Worm (Caenorhabditis elegans) whole organism, L4 larva: ENCODE measurements around the gene T26H10.2.

Experiments
- R02D3.7 ChIP-seq: fragments of 150-350 bp; sonication (generic microtip); optimal IDR thresholded peaks from 3 replicates; lab custom pipeline; 2014; ENCODE audit warnings: missing biosample characterization, missing genetic modification characterization
- T26A8.4 ChIP-seq: fragments of 200-800 bp; sonication (Bioruptor generic); IDR thresholded peaks from 2 replicates; pipeline ENCODE4 v1.3.6; 2022; ENCODE audit warnings: missing genetic modification characterization, missing compliant biosample characterization
- Y5F2A.4 ChIP-seq: fragments of 200-800 bp; sonication (Bioruptor generic); optimal IDR thresholded peaks from 2 replicates; lab custom pipeline; 2018; ENCODE audit warnings: mild to moderate bottlenecking, missing genetic modification characterization, missing compliant biosample characterization
- Y75B8A.6 ChIP-seq: fragments of 200-800 bp; sonication (Bioruptor generic); IDR thresholded peaks from 2 replicates; pipeline ENCODE4 v1.3.6; 2022; ENCODE audit warnings: missing genetic modification reagents, missing genetic modification characterization, missing compliant biosample characterization
- ZK546.5 ChIP-seq, 2 experiments: sonication (generic microtip); optimal IDR thresholded peaks; 2 replicates each; lab custom pipeline; 2017; ENCODE audit warnings: missing biosample characterization in 2 of 2, missing genetic modification characterization in 2 of 2
- aha-1 ChIP-seq: fragments of 150-350 bp; peaks from one replicate; lab custom pipeline; 2014; ENCODE audit warnings: missing biosample characterization, missing genetic modification characterization
- aly-2 ChIP-seq: sonication (generic microtip); optimal IDR thresholded peaks from 2 replicates; lab custom pipeline; 2018; ENCODE audit warnings: missing biosample characterization, missing genetic modification characterization
- ama-1 ChIP-seq: fragments of 150-350 bp; optimal IDR thresholded peaks from 2 replicates; lab custom pipeline; 2014; ENCODE audit warnings: inconsistent platforms, mixed read lengths
- ceh-32 ChIP-seq: sonication (generic microtip); optimal IDR thresholded peaks from 2 replicates; lab custom pipeline; 2016; ENCODE audit warnings: mild to moderate bottlenecking, missing genetic modification characterization, missing compliant biosample characterization; ENCODE audit not compliant: poor library complexity
- ceh-44 ChIP-seq: fragments of 200-800 bp; sonication (Bioruptor generic); IDR thresholded peaks from 2 replicates; pipeline ENCODE4 v1.3.6; 2022; ENCODE audit warnings: missing genetic modification reagents, missing genetic modification characterization, missing compliant biosample characterization
- cey-2 ChIP-seq: sonication (generic microtip); optimal IDR thresholded peaks from 3 replicates; lab custom pipeline; 2017; ENCODE audit warnings: missing genetic modification characterization, mild to moderate bottlenecking, missing compliant biosample characterization, antibody characterized with exemption, borderline replicate concordance; ENCODE audit not compliant: insufficient read depth
- ctbp-1 ChIP-seq: fragments of 200-800 bp; sonication (Bioruptor generic); IDR thresholded peaks from 2 replicates; pipeline ENCODE4 v1.3.6; 2022; ENCODE audit warnings: missing genetic modification reagents, missing genetic modification characterization, missing compliant biosample characterization
- daf-12 ChIP-seq: fragments of 150-350 bp; optimal IDR thresholded peaks from 2 replicates; lab custom pipeline; 2014; ENCODE audit warnings: missing biosample characterization, missing genetic modification reagents, missing genetic modification characterization
- daf-16 ChIP-seq, 3 experiments: sonication (generic microtip); optimal IDR thresholded peaks; 2 replicates each; lab custom pipeline; 2016 to 2017; ENCODE audit warnings: missing genetic modification characterization in 3 of 3, missing genetic modification reagents in 3 of 3, mild to moderate bottlenecking in 2 of 3, missing compliant biosample characterization in 2 of 3, missing biosample characterization in 1 of 3, moderate library complexity in 1 of 3
- dmd-6 ChIP-seq: fragments of 200-800 bp; sonication (Bioruptor generic); IDR thresholded peaks from 2 replicates; pipeline ENCODE4 v1.3.6; 2022; ENCODE audit warnings: missing genetic modification reagents, missing genetic modification characterization, missing compliant biosample characterization
- dmd-8 ChIP-seq: fragments of 200-800 bp; sonication (Bioruptor generic); IDR thresholded peaks from 2 replicates; pipeline ENCODE4 v1.3.6; 2022; ENCODE audit warnings: missing genetic modification characterization, missing compliant biosample characterization
- dmd-9 ChIP-seq: fragments of 200-800 bp; sonication (Bioruptor generic); IDR thresholded peaks from 2 replicates; pipeline ENCODE4 v1.3.6; 2022; ENCODE audit warnings: missing genetic modification reagents, missing genetic modification characterization, missing compliant biosample characterization
- dpl-1 ChIP-seq: fragments of 150-350 bp; optimal IDR thresholded peaks from 2 replicates; lab custom pipeline; 2014; ENCODE audit warnings: missing biosample characterization, missing genetic modification reagents, missing genetic modification characterization
- dve-1 ChIP-seq: sonication (generic microtip); optimal IDR thresholded peaks from 2 replicates; lab custom pipeline; 2017; ENCODE audit warnings: antibody characterized with exemption, mild to moderate bottlenecking, missing genetic modification characterization, missing compliant biosample characterization; ENCODE audit not compliant: insufficient read depth
- fkh-10 ChIP-seq: fragments of 150-350 bp; optimal IDR thresholded peaks from 2 replicates; lab custom pipeline; 2014; ENCODE audit warnings: missing biosample characterization, missing genetic modification reagents, missing genetic modification characterization
- fos-1 ChIP-seq: fragments of 150-350 bp; optimal IDR thresholded peaks from 2 replicates; lab custom pipeline; 2014; ENCODE audit warnings: missing biosample characterization, missing genetic modification characterization
- hlh-11 ChIP-seq: fragments of 200-800 bp; sonication (Bioruptor generic); optimal IDR thresholded peaks from 2 replicates; lab custom pipeline; 2018; ENCODE audit warnings: mild to moderate bottlenecking, missing genetic modification characterization, missing compliant biosample characterization
- lin-1 ChIP-seq: fragments of 200-800 bp; sonication (Bioruptor generic); IDR thresholded peaks from 2 replicates; pipeline ENCODE4 v1.3.6; 2022; ENCODE audit warnings: missing genetic modification reagents, missing genetic modification characterization, missing compliant biosample characterization
- lin-38 ChIP-seq: fragments of 200-800 bp; sonication (Bioruptor generic); IDR thresholded peaks from 2 replicates; pipeline ENCODE4 v1.3.6; 2022; ENCODE audit warnings: missing genetic modification reagents, missing genetic modification characterization, missing compliant biosample characterization
- lin-39 ChIP-seq: fragments of 150-350 bp; optimal IDR thresholded peaks from 2 replicates; lab custom pipeline; 2014; ENCODE audit warnings: missing biosample characterization, missing genetic modification reagents, missing genetic modification characterization
- lir-3 ChIP-seq: sonication (generic microtip); optimal IDR thresholded peaks from 2 replicates; lab custom pipeline; 2016; ENCODE audit warnings: mild to moderate bottlenecking, missing genetic modification characterization, missing compliant biosample characterization
- madf-5 ChIP-seq, 2 experiments: fragments of 200-800 bp; sonication (Bioruptor generic); IDR thresholded peaks; 2 replicates each; pipeline ENCODE4 v1.3.6; 2022; ENCODE audit warnings: missing compliant biosample characterization in 2 of 2, missing genetic modification characterization in 2 of 2
- mdl-1 ChIP-seq, 2 experiments: fragments of 150-350 bp in 1 of 2; sonication (generic microtip) in 1 of 2; optimal IDR thresholded peaks; 2 replicates each; lab custom pipeline; 2014 to 2017; ENCODE audit warnings: missing biosample characterization in 2 of 2, missing genetic modification characterization in 2 of 2
- mdt-29 ChIP-seq: fragments of 200-800 bp; sonication (Bioruptor generic); IDR thresholded peaks from 2 replicates; pipeline ENCODE4 v1.3.6; 2022; ENCODE audit warnings: missing genetic modification reagents, missing genetic modification characterization, missing compliant biosample characterization
- mes-2 ChIP-seq: sonication (generic microtip); optimal IDR thresholded peaks from 2 replicates; lab custom pipeline; 2016; ENCODE audit warnings: missing genotype, mild to moderate bottlenecking, missing genetic modification characterization, missing compliant biosample characterization; ENCODE audit not compliant: poor library complexity, severe bottlenecking
- mxl-2 ChIP-seq: fragments of 200-800 bp; sonication (Bioruptor generic); conservative IDR thresholded peaks from 2 replicates; pipeline ENCODE4 v1.3.6; 2022; ENCODE audit warnings: missing genetic modification reagents, missing genetic modification characterization, missing compliant biosample characterization
- nhr-102 ChIP-seq: sonication (generic microtip); optimal IDR thresholded peaks from 2 replicates; lab custom pipeline; 2016; ENCODE audit warnings: mild to moderate bottlenecking, missing genetic modification characterization, moderate library complexity, missing compliant biosample characterization
- nhr-111 ChIP-seq: fragments of 200-800 bp; sonication (Bioruptor generic); optimal IDR thresholded peaks from 2 replicates; lab custom pipeline; 2018; ENCODE audit warnings: mild to moderate bottlenecking, missing genetic modification characterization, missing compliant biosample characterization
- nhr-28 ChIP-seq: fragments of 150-350 bp; optimal IDR thresholded peaks from 2 replicates; lab custom pipeline; 2014; ENCODE audit warnings: missing biosample characterization, missing genetic modification characterization
- nhr-6 ChIP-seq: fragments of 150-350 bp; optimal IDR thresholded peaks from 2 replicates; lab custom pipeline; 2014; ENCODE audit warnings: missing biosample characterization, missing genetic modification characterization
- nhr-76 ChIP-seq: fragments of 150-350 bp; optimal IDR thresholded peaks from 2 replicates; lab custom pipeline; 2014; ENCODE audit warnings: missing biosample characterization, missing genetic modification characterization
- nhr-77 ChIP-seq: fragments of 150-350 bp; optimal IDR thresholded peaks from 2 replicates; lab custom pipeline; 2014; ENCODE audit warnings: missing biosample characterization, missing genetic modification characterization
- php-3 ChIP-seq: fragments of 200-800 bp; sonication (Bioruptor generic); IDR thresholded peaks from 2 replicates; pipeline ENCODE4 v1.3.6; 2022; ENCODE audit warnings: missing genetic modification reagents, missing genetic modification characterization, missing compliant biosample characterization
- pqm-1 ChIP-seq: sonication (generic microtip); optimal IDR thresholded peaks from 2 replicates; lab custom pipeline; 2017; ENCODE audit warnings: missing biosample characterization, missing genetic modification characterization
- saeg-2 ChIP-seq: fragments of 200-800 bp; sonication (Bioruptor generic); IDR thresholded peaks from 2 replicates; pipeline ENCODE4 v1.3.6; 2022; ENCODE audit warnings: missing genetic modification reagents, missing genetic modification characterization, missing compliant biosample characterization
- sdz-12 ChIP-seq: fragments of 200-800 bp; sonication (Bioruptor generic); optimal IDR thresholded peaks from 2 replicates; lab custom pipeline; 2018; ENCODE audit warnings: mild to moderate bottlenecking, missing genetic modification characterization, missing compliant biosample characterization
- skn-1 ChIP-seq: fragments of 150-350 bp; optimal IDR thresholded peaks from 2 replicates; lab custom pipeline; 2014; ENCODE audit warnings: missing biosample characterization, missing genetic modification characterization
- snpc-1.2 ChIP-seq: fragments of 200-800 bp; sonication (Bioruptor generic); IDR thresholded peaks from 2 replicates; pipeline ENCODE4 v1.3.6; 2022; ENCODE audit warnings: missing genetic modification reagents, missing genetic modification characterization, missing compliant biosample characterization
- vab-7 ChIP-seq: fragments of 200-800 bp; sonication (Bioruptor generic); IDR thresholded peaks from 2 replicates; pipeline ENCODE4 v1.3.6; 2022; ENCODE audit warnings: missing genetic modification reagents, missing genetic modification characterization, missing compliant biosample characterization
- zag-1 ChIP-seq: fragments of 150-350 bp; optimal IDR thresholded peaks from 2 replicates; lab custom pipeline; 2014; ENCODE audit warnings: missing biosample characterization, missing genetic modification characterization
- zfp-2 ChIP-seq: sonication (generic microtip); optimal IDR thresholded peaks from 2 replicates; lab custom pipeline; 2016; ENCODE audit warnings: mild to moderate bottlenecking, missing genetic modification characterization, missing compliant biosample characterization
- zip-11 ChIP-seq: fragments of 200-800 bp; sonication (Bioruptor generic); IDR thresholded peaks from 2 replicates; pipeline ENCODE4 v1.3.6; 2022; ENCODE audit warnings: missing genetic modification characterization, missing compliant biosample characterization

Gene T26H10.2

DNA sequence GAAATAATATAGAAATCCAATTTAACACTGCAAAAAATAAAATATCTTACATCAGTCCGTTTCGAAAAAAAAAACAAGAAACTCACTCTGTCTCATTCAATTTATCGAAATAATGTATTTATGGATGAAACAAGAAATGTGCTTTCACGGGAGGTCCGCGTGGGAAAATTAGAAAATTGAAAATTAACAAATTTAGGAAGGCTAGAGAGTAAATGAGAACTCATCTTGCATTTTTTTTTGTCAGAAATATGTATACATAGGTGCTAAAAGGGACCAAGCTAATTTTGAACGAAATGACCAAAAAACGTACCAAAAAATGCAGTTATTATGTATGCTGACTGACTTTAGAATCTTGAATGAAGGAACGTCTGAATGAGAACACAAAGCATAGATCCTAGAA lies at the start of gene T26H10.2:
T26H10.2 (minus strand) TSS at position 101 of the 400 bp plus-strand sequence.
- TF ChIP-seq fkh-10 (GFP tag; lab: Kevin White, UChicago) (no peak), lir-3 (no peak), T26A8.4 (no peak), zag-1 (tag; lab: Kevin White, UChicago) (no peak), saeg-2 (GFP tag; lab: Robert Waterston, UW) (no peak), madf-5 (GFP tag; IDR thresholded peaks at IDR 0.05; lab: Robert Waterston, UW) (no peak), dpl-1 (no peak), vab-7 (GFP tag; lab: Robert Waterston, UW) (no peak), aha-1 (tag; lab: Kevin White, UChicago) (no peak), pqm-1 (tag; lab: Kevin White, UChicago) (no peak), Y75B8A.6 (GFP tag; lab: Robert Waterston, UW) (no peak), nhr-102 (no peak), aly-2 (tag; lab: Kevin White, UChicago) (no peak), daf-12 (no peak), nhr-6 (no peak), dmd-8 (GFP tag; lab: Robert Waterston, UW) (no peak)
- TF ChIP-seq, all 104 proteins: peak for 0

DNA sequence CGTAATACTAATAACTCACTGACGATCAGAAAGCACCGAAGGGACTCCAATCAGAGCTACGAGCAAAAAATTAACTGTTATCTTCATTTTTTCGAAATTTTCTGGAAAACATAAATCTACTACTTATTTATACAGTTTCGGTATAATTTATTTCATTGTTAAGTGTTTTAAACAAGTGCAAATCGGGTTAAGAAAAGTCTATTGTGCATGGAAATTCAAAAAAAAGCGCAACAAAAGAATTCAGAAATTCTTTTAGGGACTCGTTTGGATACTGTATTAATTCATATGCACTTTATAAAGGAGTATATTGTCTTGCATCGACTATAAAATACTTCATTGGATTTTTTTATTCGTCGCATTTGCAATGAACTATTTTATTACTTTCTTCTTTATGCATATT lies 47.7 kb upstream of the T26H10.2 start, which contains the start of the genes nas-20 and nas-21:
nas-20 (minus strand) TSS at position 101 of the 400 bp plus-strand sequence.
nas-21 (plus strand) TSS at position 356 of the 400 bp plus-strand sequence.
- TF ChIP-seq skn-1 (tag; lab: Kevin White, UChicago) (no peak), sdz-12 (GFP tag; lab: Kevin White, UChicago) (no peak), T26A8.4 (no peak), mes-2 (no peak), zip-11 (no peak), ceh-44 (GFP tag; lab: Robert Waterston, UW) (no peak), cey-2 (tag; lab: Kevin White, UChicago) (no peak), nhr-76 (tag; lab: Kevin White, UChicago) (no peak)

DNA sequence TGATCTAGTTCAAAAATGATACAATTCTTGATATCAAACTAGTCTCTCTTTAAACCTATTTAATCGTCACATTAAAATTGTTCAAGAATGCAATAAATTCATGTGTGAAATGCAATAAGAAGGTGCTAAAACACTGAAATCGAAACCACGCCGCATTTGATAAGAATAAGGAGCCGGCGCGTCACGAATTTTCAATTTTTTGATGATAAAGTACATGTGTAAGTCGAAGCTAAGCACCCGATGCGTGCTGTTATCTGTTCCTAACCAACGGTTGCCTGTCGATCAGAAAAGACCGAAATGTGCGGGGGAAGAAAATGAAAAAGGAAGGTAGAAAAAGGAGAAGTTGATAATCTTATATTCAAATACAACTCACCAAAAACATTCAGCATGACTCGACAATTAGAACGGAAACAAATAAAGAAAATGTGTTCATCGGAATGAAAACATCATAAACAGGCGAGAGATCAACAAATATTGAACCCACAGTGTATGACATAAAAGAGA lies 45.8 kb upstream of the T26H10.2 start, which contains the start of gene aat-6:
aat-6 (minus strand) TSS at position 454 of the 504 bp plus-strand sequence.
- TF ChIP-seq snpc-1.2 (no peak), zfp-2 (tag; lab: Kevin White, UChicago) (no peak), R02D3.7 (tag; lab: Kevin White, UChicago) (no peak), ctbp-1 (GFP tag; lab: Robert Waterston, UW) (no peak), lin-39 (tag; lab: Kevin White, UChicago) (no peak), daf-16 (GFP tag; optimal IDR thresholded peaks at IDR 0.05; lab: Kevin White, UChicago) (no peak), daf-16 (tag; optimal IDR thresholded peaks at IDR 0.05; lab: Kevin White, UChicago) (peak; percentile 70), mxl-2 (no peak), dmd-6 (GFP tag; lab: Robert Waterston, UW) (peak; percentile 94), pqm-1 (tag; lab: Kevin White, UChicago) (peak; percentile 86), mdl-1 (tag; optimal IDR thresholded peaks at IDR 0.05; lab: Kevin White, UChicago) (peak in 1 of 2 experiments; percentile 45), ama-1 (lab: Kevin White, UChicago) (no peak), Y75B8A.6 (GFP tag; lab: Robert Waterston, UW) (no peak), hlh-11 (peak; percentile 84), lin-38 (GFP tag; lab: Robert Waterston, UW) (no peak), mdt-29 (GFP tag; lab: Robert Waterston, UW) (no peak), nhr-28 (tag; lab: Kevin White, UChicago) (peak; percentile 75), nhr-77 (tag; lab: Kevin White, UChicago) (no peak), dve-1 (tag; lab: Kevin White, UChicago) (peak; percentile 71), php-3 (GFP tag; lab: Robert Waterston, UW) (peak; percentile 98), Y5F2A.4 (GFP tag; lab: Kevin White, UChicago) (no peak), nhr-111 (GFP tag; lab: Kevin White, UChicago) (no peak), dmd-9 (GFP tag; lab: Robert Waterston, UW) (no peak), ZK546.5 (tag; optimal IDR thresholded peaks at IDR 0.05; lab: Kevin White, UChicago) (no peak), fos-1 (no peak), ceh-32 (tag; lab: Kevin White, UChicago) (no peak), mes-2 (no peak), lin-1 (GFP tag; lab: Robert Waterston, UW) (no peak; the same call in 1 of the 2 replicates), madf-5 (GFP tag; IDR thresholded peaks at IDR 0.05; lab: Robert Waterston, UW) (no peak)
